Fruit fly (Drosophila melanogaster): ENCODE results near the gene Sarm.

Gene Sarm

dm6 chr3L:8072720-8073119, 9.0 kb downstream of the Sarm start (continued):
- TF ChIP-seq vnd (GFP tag; IDR thresholded peaks at IDR 0.05; ENCODE audit: partially characterized antibody), result no peak
- TF ChIP-seq CG17802 (tag; optimal IDR thresholded peaks at IDR 0.05), result peak; percentile 57
- TF ChIP-seq CG12942 (GFP tag; optimal IDR thresholded peaks at IDR 0.05), result no peak
- TF ChIP-seq lov (optimal IDR thresholded peaks at IDR 0.05), result no peak
- no peak for TF ChIP-seq lov (GFP tag; IDR thresholded peaks at IDR 0.05)
- TF ChIP-seq bsh (GFP tag; optimal IDR thresholded peaks at IDR 0.05), result peak in 1 of 2 experiments; percentile 28
- no peak for TF ChIP-seq CG34422 (GFP tag; IDR thresholded peaks at IDR 0.05)
- no peak for TF ChIP-seq pros (GFP tag; optimal IDR thresholded peaks at IDR 0.05)
- no peak for TF ChIP-seq CG17912 (GFP tag; optimal IDR thresholded peaks at IDR 0.05)
- TF ChIP-seq CG2116 (GFP tag; optimal IDR thresholded peaks at IDR 0.05), result no peak
- no peak for TF ChIP-seq tll (GFP tag; optimal IDR thresholded peaks at IDR 0.05)
- no peak for TF ChIP-seq sc (optimal IDR thresholded peaks at IDR 0.05)
- TF ChIP-seq sc (GFP tag; optimal IDR thresholded peaks at IDR 0.05), result no peak
- TF ChIP-seq zen (tag; optimal IDR thresholded peaks at IDR 0.05), result peak; percentile 47
- peak; percentile 25 for TF ChIP-seq ATbp (GFP tag; optimal IDR thresholded peaks at IDR 0.05)
- TF ChIP-seq tap (tag; optimal IDR thresholded peaks at IDR 0.05), result peak; percentile 73
- TF ChIP-seq dpn (GFP tag; optimal IDR thresholded peaks at IDR 0.05), result peak in 1 of 2 experiments; percentile 14
- TF ChIP-seq gsb-n (tag; optimal IDR thresholded peaks at IDR 0.05), result no peak
- TF ChIP-seq NC2α (GFP tag; optimal IDR thresholded peaks at IDR 0.05), result no peak
- no peak for TF ChIP-seq pzg (GFP tag; optimal IDR thresholded peaks at IDR 0.05)
- TF ChIP-seq CG4282 (GFP tag; optimal IDR thresholded peaks at IDR 0.05), result no peak
- 0 out of 3 replicates have a peak, but pooled peaks have one; percentile 25 for TF ChIP-seq otp (GFP tag; IDR thresholded peaks at IDR 0.05)
- TF ChIP-seq pb (GFP tag; optimal IDR thresholded peaks at IDR 0.05), result no peak
- no peak for TF ChIP-seq ftz-f1 (GFP tag; optimal IDR thresholded peaks at IDR 0.05)
- TF ChIP-seq grau (tag; optimal IDR thresholded peaks at IDR 0.05), result peak; percentile 35
- no peak for TF ChIP-seq CG17568 (GFP tag; optimal IDR thresholded peaks at IDR 0.05)
- TF ChIP-seq CG2129 (GFP tag; IDR thresholded peaks at IDR 0.05; ENCODE audit: partially characterized antibody), result no peak
- TF ChIP-seq ERR (GFP tag; optimal IDR thresholded peaks at IDR 0.05), result peak; percentile 65
- TF ChIP-seq CG15011 (GFP tag; optimal IDR thresholded peaks at IDR 0.05), result peak; percentile 58
- TF ChIP-seq bcd (GFP tag; optimal IDR thresholded peaks at IDR 0.05), result peak; percentile 68
- no peak for TF ChIP-seq Lim3 (GFP tag; IDR thresholded peaks at IDR 0.05)
- no peak for TF ChIP-seq Dref (GFP tag; IDR thresholded peaks at IDR 0.05)
- peak; percentile 64 for TF ChIP-seq CG14710 (tag; optimal IDR thresholded peaks at IDR 0.05)
- no peak for TF ChIP-seq en (GFP tag; optimal IDR thresholded peaks at IDR 0.05)
- TF ChIP-seq maf-S (GFP tag; optimal IDR thresholded peaks at IDR 0.05), result no peak
- TF ChIP-seq Ets65A (GFP tag), result peak; percentile 93
- peak; percentile 39 for TF ChIP-seq CG15514 (GFP tag; optimal IDR thresholded peaks at IDR 0.05)
- 0 out of 2 replicates have a peak, but pooled peaks have one; percentile 42 for TF ChIP-seq cas (GFP tag; IDR thresholded peaks at IDR 0.05)
- no peak for TF ChIP-seq bowl (GFP tag; IDR thresholded peaks at IDR 0.05)
- TF ChIP-seq BtbVII (GFP tag; optimal IDR thresholded peaks at IDR 0.05), result peak; percentile 68
- peak; percentile 10 for TF ChIP-seq slou (GFP tag; optimal IDR thresholded peaks at IDR 0.05)
- TF ChIP-seq CG34376 (GFP tag; optimal IDR thresholded peaks at IDR 0.05), result peak; percentile 25
- TF ChIP-seq hb (GFP tag; IDR thresholded peaks at IDR 0.05; ENCODE audit: partially characterized antibody), result no peak
- TF ChIP-seq CoRest (tag; optimal IDR thresholded peaks at IDR 0.05), result peak; percentile 31
- TF ChIP-seq CG31224 (GFP tag; IDR thresholded peaks at IDR 0.05), result no peak
- TF ChIP-seq aop (GFP tag; IDR thresholded peaks at IDR 0.05), result no peak
- peak; percentile 59; the same call in 1 of the 2 replicates for TF ChIP-seq esg (GFP tag; conservative IDR thresholded peaks at IDR 0.05)
- TF ChIP-seq CG13296 (GFP tag; optimal IDR thresholded peaks at IDR 0.05), result peak; percentile 73
- peak; percentile 57 for TF ChIP-seq kni (GFP tag; optimal IDR thresholded peaks at IDR 0.05)
- no peak for TF ChIP-seq ac (GFP tag; optimal IDR thresholded peaks at IDR 0.05)
- TF ChIP-seq CG6791 (GFP tag; IDR thresholded peaks at IDR 0.05; ENCODE audit: partially characterized antibody), result no peak

Measured in whole organism, embryonic.